Worm (Caenorhabditis elegans) whole organism, L4/young adult: ENCODE results near the gene nsph-3.2.
A peak's percentile ranks its signal among the peaks of the same experiment; 100 is the strongest.

Experiments used
- W03F9.2 ChIP-seq: fragments of 150-350 bp; optimal IDR thresholded peaks from 2 replicates; lab custom pipeline; 2014; ENCODE audit warnings: missing biosample characterization, missing genetic modification characterization
- dao-5 ChIP-seq: sonication (generic microtip); optimal IDR thresholded peaks from 2 replicates; lab custom pipeline; 2016; ENCODE audit warnings: missing genotype, missing genetic modification characterization, moderate library complexity, missing compliant biosample characterization
- him-1 ChIP-seq: sonication (generic microtip); optimal IDR thresholded peaks from 2 replicates; lab custom pipeline; 2016; ENCODE audit warnings: missing genotype, missing genetic modification reagents, missing genetic modification characterization, missing compliant biosample characterization

Gene nsph-3.2

ce11 chrIV:10135817-10136216 lies 23.1 kb downstream of the nsph-3.2 start, which contains the start of gene K08F4.5:
TSS of gene K08F4.5 (minus strand) at chrIV:10135917.
- TF ChIP-seq him-1 (tag; lab: Kevin White, UChicago) (no peak), dao-5 (tag; lab: Kevin White, UChicago) (no peak), W03F9.2 (tag; lab: Kevin White, UChicago) (no peak)

- no peak for TF ChIP-seq W03F9.2 (tag; lab: Kevin White, UChicago)
- TF ChIP-seq him-1 (tag; lab: Kevin White, UChicago) = no peak
- TF ChIP-seq dao-5 (tag; lab: Kevin White, UChicago) = no peak
These were observed 25.1 kb downstream of the nsph-3.2 start, which contains the start of gene K08F4.12 for ce11 chrIV:10137804-10138203. TSS of gene K08F4.12 (plus strand) at chrIV:10138104.

ce11 chrIV:10140143-10140542 lies 27.5 kb downstream of the nsph-3.2 start, which contains the start of gene gst-3:
TSS of gene gst-3 (minus strand) at chrIV:10140243.
- TF ChIP-seq dao-5 (tag; lab: Kevin White, UChicago) = no peak
- no peak for TF ChIP-seq him-1 (tag; lab: Kevin White, UChicago)
- no peak for TF ChIP-seq W03F9.2 (tag; lab: Kevin White, UChicago)

ce11 chrIV:10141930-10142505 lies 29.3 kb downstream of the nsph-3.2 start, which contains the start of the genes gst-2, gst-4 and dhs-12:
TSS of gene gst-2 (minus strand) at chrIV:10142061.
TSS of gene gst-4 (plus strand) at chrIV:10142225.
TSS of gene dhs-12 (plus strand) at chrIV:10142455.
- no peak for TF ChIP-seq him-1 (tag; lab: Kevin White, UChicago)
- no peak for TF ChIP-seq W03F9.2 (tag; lab: Kevin White, UChicago)
- no peak for TF ChIP-seq dao-5 (tag; lab: Kevin White, UChicago)

- TF ChIP-seq him-1 (tag; lab: Kevin White, UChicago) (no peak), dao-5 (tag; lab: Kevin White, UChicago) (no peak), W03F9.2 (tag; lab: Kevin White, UChicago) (no peak)
These were observed 31.0 kb downstream of the nsph-3.2 start, which contains the start of gene msp-38 for ce11 chrIV:10143640-10144039. TSS of gene msp-38 (minus strand) at chrIV:10143740.

- TF ChIP-seq him-1 (tag; lab: Kevin White, UChicago) = no peak
- TF ChIP-seq dao-5 (tag; lab: Kevin White, UChicago) = no peak
- TF ChIP-seq W03F9.2 (tag; lab: Kevin White, UChicago) = no peak
These were observed 31.8 kb downstream of the nsph-3.2 start for ce11 chrIV:10144487-10144886.

ce11 chrIV:10144909-10145308 lies 32.2 kb downstream of the nsph-3.2 start:
- TF ChIP-seq W03F9.2 (tag; lab: Kevin White, UChicago) (no peak), him-1 (tag; lab: Kevin White, UChicago) (no peak), dao-5 (tag; lab: Kevin White, UChicago) (no peak)

- TF ChIP-seq dao-5 (tag; lab: Kevin White, UChicago) (no peak), W03F9.2 (tag; lab: Kevin White, UChicago) (no peak), him-1 (tag; lab: Kevin White, UChicago) (no peak)
These were observed 34.2 kb downstream of the nsph-3.2 start, which contains the start of gene T14G10.8 for ce11 chrIV:10146885-10147284. TSS of gene T14G10.8 (minus strand) at chrIV:10146985.

ce11 chrIV:10148938-10149337 lies 36.3 kb downstream of the nsph-3.2 start, which contains the start of gene pigs-1:
TSS of gene pigs-1 (minus strand) at chrIV:10149038.
- TF ChIP-seq dao-5 (tag; lab: Kevin White, UChicago) (no peak), him-1 (tag; lab: Kevin White, UChicago) (no peak), W03F9.2 (tag; lab: Kevin White, UChicago) (no peak)

- no peak for TF ChIP-seq him-1 (tag; lab: Kevin White, UChicago)
- no peak for TF ChIP-seq dao-5 (tag; lab: Kevin White, UChicago)
- TF ChIP-seq W03F9.2 (tag; lab: Kevin White, UChicago) = no peak
These were observed 37.9 kb downstream of the nsph-3.2 start, which contains the start of gene tsp-12 for ce11 chrIV:10150552-10151004. TSS of gene tsp-12 (minus strand) at chrIV:10150602.

ce11 chrIV:10151439-10151997 lies 38.8 kb downstream of the nsph-3.2 start, which contains the start of gene copg-1:
TSS of gene copg-1 (plus strand) at chrIV:10151947.
- TF ChIP-seq dao-5 (tag; lab: Kevin White, UChicago) (no peak), W03F9.2 (tag; lab: Kevin White, UChicago) (peak; percentile 63), him-1 (tag; lab: Kevin White, UChicago) (peak; percentile 7)

ce11 chrIV:10153479-10153878 lies 40.8 kb downstream of the nsph-3.2 start:
- no peak for TF ChIP-seq dao-5 (tag; lab: Kevin White, UChicago)
- TF ChIP-seq W03F9.2 (tag; lab: Kevin White, UChicago) = no peak
- no peak for TF ChIP-seq him-1 (tag; lab: Kevin White, UChicago)

- TF ChIP-seq W03F9.2 (tag; lab: Kevin White, UChicago) (no peak), him-1 (tag; lab: Kevin White, UChicago) (no peak), dao-5 (tag; lab: Kevin White, UChicago) (no peak)
These were observed 42.8 kb downstream of the nsph-3.2 start, which contains the start of gene ttr-54 for ce11 chrIV:10155475-10155874. TSS of gene ttr-54 (plus strand) at chrIV:10155775.
